Worm (Caenorhabditis elegans) whole organism, late embryonic: ENCODE results near the gene pyr-1.

Source experiments
- F13H6.1 ChIP-seq: sonication (generic microtip); optimal IDR thresholded peaks from 2 replicates; lab custom pipeline; 2016; ENCODE audit warnings: missing genetic modification characterization, missing compliant biosample characterization
- K02D7.2 ChIP-seq: sonication (generic microtip); optimal IDR thresholded peaks from 2 replicates; lab custom pipeline; 2017; ENCODE audit warnings: mild to moderate bottlenecking, missing genetic modification characterization, missing compliant biosample characterization
- Y22D7AL.16 ChIP-seq: sonication (generic microtip); optimal IDR thresholded peaks from 2 replicates; lab custom pipeline; 2016; ENCODE audit warnings: missing genetic modification characterization, missing compliant biosample characterization
- ama-1 ChIP-seq: fragments of 150-350 bp; optimal IDR thresholded peaks from 2 replicates; lab custom pipeline; 2014
- ceh-18 ChIP-seq: sonication (generic microtip); optimal IDR thresholded peaks from 2 replicates; lab custom pipeline; 2016; ENCODE audit warnings: missing genetic modification characterization, missing compliant biosample characterization
- ceh-19 ChIP-seq: fragments of 200-800 bp; sonication (Bioruptor generic); optimal IDR thresholded peaks from 2 replicates; lab custom pipeline; 2018; ENCODE audit warnings: mild to moderate bottlenecking, missing genetic modification characterization, missing compliant biosample characterization
- ceh-2 ChIP-seq: sonication (generic microtip); optimal IDR thresholded peaks from 2 replicates; lab custom pipeline; 2016; ENCODE audit warnings: missing genotype, missing genetic modification characterization, missing compliant biosample characterization
- ceh-24 ChIP-seq: sonication (generic microtip); optimal IDR thresholded peaks from 2 replicates; lab custom pipeline; 2016; ENCODE audit warnings: mild to moderate bottlenecking, missing genetic modification characterization, missing compliant biosample characterization
- ceh-30 ChIP-seq: fragments of 150-350 bp; optimal IDR thresholded peaks from 2 replicates; lab custom pipeline; 2014; ENCODE audit warnings: missing biosample characterization, missing genetic modification characterization
- ceh-34 ChIP-seq: sonication (generic microtip); optimal IDR thresholded peaks from 2 replicates; lab custom pipeline; 2016; ENCODE audit warnings: mild to moderate bottlenecking, missing genetic modification characterization, missing compliant biosample characterization
- ceh-6 ChIP-seq: fragments of 200-800 bp; sonication (Bioruptor generic); optimal IDR thresholded peaks from 2 replicates; lab custom pipeline; 2018; ENCODE audit warnings: mild to moderate bottlenecking, missing genetic modification characterization, missing compliant biosample characterization
- che-1 ChIP-seq: sonication (generic microtip); optimal IDR thresholded peaks from 2 replicates; lab custom pipeline; 2016; ENCODE audit warnings: mild to moderate bottlenecking, missing genetic modification characterization, missing compliant biosample characterization
- elt-2 ChIP-seq: sonication (generic microtip); optimal IDR thresholded peaks from 2 replicates; lab custom pipeline; 2016; ENCODE audit warnings: missing genetic modification reagents, missing genetic modification characterization, missing compliant biosample characterization
- elt-4 ChIP-seq: sonication (generic microtip); optimal IDR thresholded peaks from 2 replicates; lab custom pipeline; 2016; ENCODE audit warnings: missing genetic modification characterization, missing compliant biosample characterization
- fax-1 ChIP-seq: sonication (generic microtip); optimal IDR thresholded peaks from 2 replicates; lab custom pipeline; 2016; ENCODE audit warnings: missing genotype, missing genetic modification characterization, missing compliant biosample characterization
- fkh-6 ChIP-seq: sonication (generic microtip); optimal IDR thresholded peaks from 2 replicates; lab custom pipeline; 2016; ENCODE audit warnings: missing genetic modification characterization, missing compliant biosample characterization
- hlh-13 ChIP-seq: fragments of 200-800 bp; sonication (Bioruptor generic); optimal IDR thresholded peaks from 2 replicates; lab custom pipeline; 2018; ENCODE audit warnings: mild to moderate bottlenecking, missing genetic modification characterization, missing compliant biosample characterization
- hlh-15 ChIP-seq: sonication (generic microtip); optimal IDR thresholded peaks from 2 replicates; lab custom pipeline; 2016; ENCODE audit warnings: missing genetic modification characterization, missing compliant biosample characterization
- hlh-30 ChIP-seq: sonication (generic microtip); optimal IDR thresholded peaks from 2 replicates; lab custom pipeline; 2017; ENCODE audit warnings: antibody characterized with exemption, missing genetic modification characterization, missing compliant biosample characterization; ENCODE audit not compliant: insufficient read depth
- hlh-8 ChIP-seq: sonication (generic microtip); optimal IDR thresholded peaks from 2 replicates; lab custom pipeline; 2016; ENCODE audit warnings: missing genotype, missing genetic modification characterization, missing compliant biosample characterization
- lim-6 ChIP-seq: sonication (generic microtip); optimal IDR thresholded peaks from 2 replicates; lab custom pipeline; 2016; ENCODE audit warnings: missing genetic modification characterization, missing compliant biosample characterization
- madf-2 ChIP-seq: sonication (generic microtip); optimal IDR thresholded peaks from 2 replicates; lab custom pipeline; 2017; ENCODE audit warnings: missing genetic modification characterization, missing compliant biosample characterization
- nfya-1 ChIP-seq: sonication (generic microtip); optimal IDR thresholded peaks from 2 replicates; lab custom pipeline; 2017; ENCODE audit warnings: missing genetic modification characterization, mild to moderate bottlenecking, missing compliant biosample characterization, antibody characterized with exemption, moderate library complexity
- nhr-11 ChIP-seq: fragments of 150-350 bp; optimal IDR thresholded peaks from 2 replicates; lab custom pipeline; 2014; ENCODE audit warnings: missing biosample characterization, missing genetic modification characterization
- nhr-232 ChIP-seq: sonication (generic microtip); optimal IDR thresholded peaks from 2 replicates; lab custom pipeline; 2016; ENCODE audit warnings: missing genetic modification characterization, missing compliant biosample characterization
- pax-1 ChIP-seq: fragments of 150-350 bp; optimal IDR thresholded peaks from 2 replicates; lab custom pipeline; 2014; ENCODE audit warnings: missing biosample characterization, missing genetic modification characterization
- pha-2 ChIP-seq: sonication (generic microtip); optimal IDR thresholded peaks from 2 replicates; lab custom pipeline; 2017; ENCODE audit warnings: mild to moderate bottlenecking, missing genetic modification characterization, missing compliant biosample characterization
- pha-4 ChIP-seq: fragments of 150-350 bp; optimal IDR thresholded peaks from 2 replicates; lab custom pipeline; 2018; ENCODE audit warnings: missing biosample characterization, missing genetic modification reagents, missing genetic modification characterization
- pros-1 ChIP-seq: fragments of 150-350 bp; optimal IDR thresholded peaks from 2 replicates; lab custom pipeline; 2014; ENCODE audit warnings: missing biosample characterization, missing genetic modification reagents, missing genetic modification characterization
- ref-2 ChIP-seq: sonication (generic microtip); optimal IDR thresholded peaks from 2 replicates; lab custom pipeline; 2016; ENCODE audit warnings: missing genetic modification characterization, missing compliant biosample characterization
- sdc-2 ChIP-seq: sonication (generic microtip); optimal IDR thresholded peaks from 2 replicates; lab custom pipeline; 2016; ENCODE audit warnings: missing genotype, missing genetic modification characterization, missing compliant biosample characterization
- sox-4 ChIP-seq: sonication (generic microtip); optimal IDR thresholded peaks from 2 replicates; lab custom pipeline; 2017; ENCODE audit warnings: mild to moderate bottlenecking, missing genetic modification characterization, inconsistent platforms, missing compliant biosample characterization
- syd-9 ChIP-seq: sonication (generic microtip); optimal IDR thresholded peaks from 2 replicates; lab custom pipeline; 2016; ENCODE audit warnings: mild to moderate bottlenecking, missing genetic modification characterization, moderate library complexity, missing compliant biosample characterization
- tbx-2 ChIP-seq: sonication (generic microtip); optimal IDR thresholded peaks from 2 replicates; lab custom pipeline; 2016; ENCODE audit warnings: missing genetic modification characterization, missing compliant biosample characterization
- unc-3 ChIP-seq, 2 experiments: fragments of 200-800 bp in 1 of 2; sonication (Bioruptor generic) in 1 of 2; sonication (generic microtip) in 1 of 2; conservative IDR thresholded peaks in 1 of 2; optimal IDR thresholded peaks in 1 of 2; 2 replicates each; pipeline versions ENCODE4 v1.3.6 to Lab custom; 2016 to 2022; ENCODE audit warnings: missing compliant biosample characterization in 2 of 2, missing genetic modification characterization in 2 of 2, missing genetic modification reagents in 1 of 2
- ztf-16 ChIP-seq: sonication (generic microtip); optimal IDR thresholded peaks from 2 replicates; lab custom pipeline; 2017; ENCODE audit warnings: missing genetic modification characterization, missing compliant biosample characterization

The pyr-1 gene

DNA sequence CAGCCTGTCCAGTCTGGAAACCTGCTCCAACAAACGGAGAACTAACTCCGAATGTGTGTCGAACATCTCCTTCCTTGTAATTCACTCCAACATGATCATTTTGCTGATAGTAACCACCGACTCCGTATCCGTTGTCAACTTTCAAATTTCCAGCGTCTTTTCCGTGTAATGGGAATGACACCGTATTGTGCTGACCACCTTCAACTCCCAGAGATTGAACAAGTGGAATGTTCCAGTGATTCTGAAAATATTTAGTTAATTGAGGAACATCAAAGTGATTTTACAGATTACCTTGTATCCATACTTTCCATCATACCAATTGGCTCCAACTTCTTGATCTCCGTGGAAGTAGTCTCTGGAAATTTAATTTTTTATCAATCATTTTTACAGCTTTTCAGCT is 23.0 kb upstream of the pyr-1 start:
- TF ChIP-seq ceh-30 (tag; lab: Kevin White, UChicago) (no peak), ceh-6 (no peak), nfya-1 (tag; lab: Kevin White, UChicago) (no peak), Y22D7AL.16 (no peak), ref-2 (tag; lab: Kevin White, UChicago) (no peak), sox-4 (tag; lab: Kevin White, UChicago) (no peak), hlh-30 (no peak), hlh-8 (tag; lab: Kevin White, UChicago) (no peak), elt-4 (tag; lab: Kevin White, UChicago) (no peak), hlh-15 (tag; lab: Kevin White, UChicago) (no peak), syd-9 (tag; lab: Kevin White, UChicago) (no peak), K02D7.2 (no peak), ceh-34 (tag; lab: Kevin White, UChicago) (no peak), F13H6.1 (tag; lab: Kevin White, UChicago) (no peak), pha-2 (no peak)

DNA sequence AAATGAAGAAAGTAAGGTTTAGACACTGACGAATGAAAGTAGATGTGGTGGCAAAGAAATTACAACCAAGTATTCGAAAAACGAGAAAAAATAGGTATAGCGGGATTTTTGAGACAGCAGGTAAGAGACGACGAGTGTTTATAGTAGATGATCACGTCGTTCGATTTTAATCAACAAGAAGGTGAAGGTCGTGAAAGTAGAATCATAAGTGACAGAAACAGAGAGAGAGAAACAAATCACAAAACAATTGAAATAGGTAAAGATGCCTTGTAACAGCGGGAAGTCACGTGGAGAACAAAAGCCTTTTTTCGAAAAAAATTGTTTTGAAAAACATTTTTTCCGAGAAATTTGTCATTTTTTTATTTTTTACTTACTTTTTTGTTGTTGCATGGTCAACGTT is 20.8 kb upstream of the pyr-1 start, which contains the start of gene T22C8.6:
TSS of gene T22C8.6 (minus strand) at position 194 of the 400 bp plus-strand sequence.
- TF ChIP-seq nhr-11 (no peak), lim-6 (no peak), hlh-15 (tag; lab: Kevin White, UChicago) (no peak), unc-3 (GFP tag; conservative IDR thresholded peaks at IDR 0.05; lab: Robert Waterston, UW) (no peak), unc-3 (tag; optimal IDR thresholded peaks at IDR 0.05; lab: Kevin White, UChicago) (no peak), hlh-13 (no peak), fax-1 (tag; lab: Kevin White, UChicago) (no peak), pros-1 (tag; lab: Kevin White, UChicago) (no peak)

DNA sequence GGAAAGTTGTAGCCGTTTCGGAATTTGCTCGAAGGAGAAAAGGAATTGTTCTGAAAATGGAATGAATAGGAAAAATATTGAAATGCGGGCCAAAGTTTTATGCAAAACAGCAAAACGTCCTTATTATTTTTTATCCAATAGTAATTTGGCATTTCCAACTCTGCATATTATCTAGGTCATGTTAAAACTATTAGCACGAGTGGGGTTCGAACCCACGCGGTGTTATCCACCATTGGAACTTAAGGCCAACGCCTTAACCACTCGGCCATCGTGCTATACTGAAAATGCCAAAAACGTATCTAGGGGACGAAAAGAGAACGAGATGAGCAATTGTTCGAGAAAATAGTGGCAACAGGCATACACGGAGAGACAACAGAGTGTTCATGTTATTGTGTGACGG is 19.1 kb upstream of the pyr-1 start:
- TF ChIP-seq nfya-1 (tag; lab: Kevin White, UChicago) (no peak), unc-3 (GFP tag; conservative IDR thresholded peaks at IDR 0.05; lab: Robert Waterston, UW) (no peak), unc-3 (tag; optimal IDR thresholded peaks at IDR 0.05; lab: Kevin White, UChicago) (no peak), tbx-2 (tag; lab: Kevin White, UChicago) (no peak), lim-6 (no peak), pha-4 (tag; lab: Kevin White, UChicago) (no peak), ceh-18 (tag; lab: Kevin White, UChicago) (no peak), ref-2 (tag; lab: Kevin White, UChicago) (no peak), ama-1 (no peak), nhr-232 (tag; lab: Kevin White, UChicago) (no peak), madf-2 (tag; lab: Kevin White, UChicago) (no peak), pax-1 (no peak), syd-9 (tag; lab: Kevin White, UChicago) (no peak), pha-2 (no peak), fkh-6 (tag; lab: Kevin White, UChicago) (no peak), ceh-19 (GFP tag; lab: Kevin White, UChicago) (no peak)
- TF ChIP-seq, all 69 proteins: peak for 0

DNA sequence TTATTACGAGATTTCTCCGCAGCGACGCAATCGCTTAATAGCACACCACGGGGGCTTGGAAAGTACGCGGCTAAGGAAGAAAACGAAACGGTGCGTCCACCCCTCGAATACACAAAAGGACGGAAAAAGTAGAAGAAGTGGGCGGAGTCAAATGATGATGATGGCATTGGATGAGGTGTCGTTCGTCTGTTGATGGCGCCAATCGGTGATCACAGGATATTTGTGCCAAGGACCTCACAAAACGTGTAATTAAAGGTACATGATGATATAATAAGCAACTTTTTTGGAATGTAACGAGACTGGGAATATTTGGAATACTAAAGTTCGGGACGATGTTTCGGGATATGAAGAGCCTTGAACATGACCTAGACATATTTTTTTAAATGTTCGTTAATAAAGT is 16.5 kb upstream of the pyr-1 start, which contains the start of gene cutl-12:
TSS of gene cutl-12 (minus strand) at position 101 of the 400 bp plus-strand sequence.
- no peak for TF ChIP-seq F13H6.1 (tag; lab: Kevin White, UChicago)
- TF ChIP-seq ceh-6, result no peak
- TF ChIP-seq sdc-2 (tag; lab: Kevin White, UChicago), result no peak
- no peak for TF ChIP-seq nhr-232 (tag; lab: Kevin White, UChicago)
- no peak for TF ChIP-seq ama-1
- TF ChIP-seq ztf-16 (tag; lab: Kevin White, UChicago), result no peak
- no peak for TF ChIP-seq che-1 (tag; lab: Kevin White, UChicago)
- TF ChIP-seq ceh-2, result no peak
- no peak for TF ChIP-seq elt-2 (tag; lab: Kevin White, UChicago)
- TF ChIP-seq ceh-24 (tag; lab: Kevin White, UChicago), result no peak
- no peak for TF ChIP-seq syd-9 (tag; lab: Kevin White, UChicago)
- no peak for TF ChIP-seq nhr-11
